Worm (Caenorhabditis elegans) whole organism, L4 larva: Measurements from ENCODE around the gene asp-3.
A peak's percentile ranks its signal among the peaks of the same experiment; 100 is the strongest.

ENCODE experiments used
- F10B5.3 ChIP-seq: sonication (generic microtip); optimal IDR thresholded peaks from 2 replicates; lab custom pipeline; 2016; ENCODE audit warnings: mild to moderate bottlenecking, missing genetic modification characterization, missing compliant biosample characterization
- R02D3.7 ChIP-seq: fragments of 150-350 bp; sonication (generic microtip); optimal IDR thresholded peaks from 3 replicates; lab custom pipeline; 2014; ENCODE audit warnings: missing biosample characterization, missing genetic modification characterization
- ZK337.2 ChIP-seq: fragments of 200-800 bp; sonication (Bioruptor generic); IDR thresholded peaks from 2 replicates; pipeline ENCODE4 v1.3.6; 2022; ENCODE audit warnings: missing genetic modification reagents, missing genetic modification characterization, missing compliant biosample characterization
- aha-1 ChIP-seq: fragments of 150-350 bp; peaks from one replicate; lab custom pipeline; 2014; ENCODE audit warnings: missing biosample characterization, missing genetic modification characterization
- arid-1 ChIP-seq: fragments of 200-800 bp; sonication (Bioruptor generic); conservative IDR thresholded peaks from 2 replicates; pipeline ENCODE4 v1.3.6; 2022; ENCODE audit warnings: missing genetic modification reagents, missing genetic modification characterization, missing compliant biosample characterization
- ceh-20 ChIP-seq: fragments of 200-800 bp; sonication (Bioruptor generic); IDR thresholded peaks from 2 replicates; pipeline ENCODE4 v1.3.6; 2022; ENCODE audit warnings: missing genetic modification reagents, missing genetic modification characterization, missing compliant biosample characterization
- ceh-28 ChIP-seq: fragments of 150-350 bp; optimal IDR thresholded peaks from 2 replicates; lab custom pipeline; 2014; ENCODE audit warnings: missing biosample characterization, missing genetic modification reagents, missing genetic modification characterization
- ceh-44 ChIP-seq: fragments of 200-800 bp; sonication (Bioruptor generic); IDR thresholded peaks from 2 replicates; pipeline ENCODE4 v1.3.6; 2022; ENCODE audit warnings: missing genetic modification reagents, missing genetic modification characterization, missing compliant biosample characterization
- ceh-62 ChIP-seq: sonication (generic microtip); optimal IDR thresholded peaks from 2 replicates; lab custom pipeline; 2017; ENCODE audit warnings: missing biosample characterization, missing genetic modification characterization
- ctbp-1 ChIP-seq: fragments of 200-800 bp; sonication (Bioruptor generic); IDR thresholded peaks from 2 replicates; pipeline ENCODE4 v1.3.6; 2022; ENCODE audit warnings: missing genetic modification reagents, missing genetic modification characterization, missing compliant biosample characterization
- daf-16 ChIP-seq, 3 experiments: sonication (generic microtip); optimal IDR thresholded peaks; 2 replicates each; lab custom pipeline; 2016 to 2017; ENCODE audit warnings: missing genetic modification characterization in 3 of 3, missing genetic modification reagents in 3 of 3, mild to moderate bottlenecking in 2 of 3, missing compliant biosample characterization in 2 of 3, missing biosample characterization in 1 of 3, moderate library complexity in 1 of 3
- dmd-6 ChIP-seq: fragments of 200-800 bp; sonication (Bioruptor generic); IDR thresholded peaks from 2 replicates; pipeline ENCODE4 v1.3.6; 2022; ENCODE audit warnings: missing genetic modification reagents, missing genetic modification characterization, missing compliant biosample characterization
- dmd-9 ChIP-seq: fragments of 200-800 bp; sonication (Bioruptor generic); IDR thresholded peaks from 2 replicates; pipeline ENCODE4 v1.3.6; 2022; ENCODE audit warnings: missing genetic modification reagents, missing genetic modification characterization, missing compliant biosample characterization
- egl-43 ChIP-seq: fragments of 200-800 bp; sonication (Bioruptor generic); IDR thresholded peaks from 2 replicates; pipeline ENCODE4 v1.3.6; 2022; ENCODE audit warnings: missing genetic modification reagents, missing genetic modification characterization, missing compliant biosample characterization
- hif-1 ChIP-seq, 2 experiments: sonication (generic microtip); optimal IDR thresholded peaks; 2 replicates each; lab custom pipeline; 2016 to 2017; ENCODE audit warnings: missing compliant biosample characterization in 2 of 2, missing genetic modification characterization in 2 of 2, missing genetic modification reagents in 2 of 2, missing genotype in 2 of 2, mild to moderate bottlenecking in 1 of 2
- hlh-11 ChIP-seq: fragments of 200-800 bp; sonication (Bioruptor generic); optimal IDR thresholded peaks from 2 replicates; lab custom pipeline; 2018; ENCODE audit warnings: mild to moderate bottlenecking, missing genetic modification characterization, missing compliant biosample characterization
- hlh-30 ChIP-seq: sonication (generic microtip); optimal IDR thresholded peaks from 2 replicates; lab custom pipeline; 2017; ENCODE audit warnings: antibody characterized with exemption, mild to moderate bottlenecking, missing genetic modification characterization, missing compliant biosample characterization; ENCODE audit not compliant: insufficient read depth
- lin-15B ChIP-seq: fragments of 150-350 bp; sonication (generic microtip); optimal IDR thresholded peaks from 3 replicates; lab custom pipeline; 2014; ENCODE audit warnings: missing biosample characterization, missing genetic modification characterization
- lin-29 ChIP-seq: fragments of 200-800 bp; sonication (Bioruptor generic); IDR thresholded peaks from 2 replicates; pipeline ENCODE4 v1.3.6; 2022; ENCODE audit warnings: missing genetic modification reagents, missing genetic modification characterization, missing compliant biosample characterization
- lsy-2 ChIP-seq, 2 experiments: fragments of 150-350 bp in 1 of 2; sonication (generic microtip) in 1 of 2; optimal IDR thresholded peaks; 2 replicates each; lab custom pipeline; 2014 to 2017; ENCODE audit warnings: missing biosample characterization in 2 of 2, missing genetic modification characterization in 2 of 2
- madf-9 ChIP-seq: fragments of 200-800 bp; sonication (Bioruptor generic); conservative IDR thresholded peaks from 2 replicates; pipeline ENCODE4 v1.3.6; 2022; ENCODE audit warnings: missing genetic modification reagents, missing genetic modification characterization, missing compliant biosample characterization
- mdl-1 ChIP-seq, 2 experiments: fragments of 150-350 bp in 1 of 2; sonication (generic microtip) in 1 of 2; optimal IDR thresholded peaks; 2 replicates each; lab custom pipeline; 2014 to 2017; ENCODE audit warnings: missing biosample characterization in 2 of 2, missing genetic modification characterization in 2 of 2
- nhr-11 ChIP-seq: fragments of 150-350 bp; optimal IDR thresholded peaks from 2 replicates; lab custom pipeline; 2014; ENCODE audit warnings: missing biosample characterization, missing genetic modification characterization
- nhr-111 ChIP-seq: fragments of 200-800 bp; sonication (Bioruptor generic); optimal IDR thresholded peaks from 2 replicates; lab custom pipeline; 2018; ENCODE audit warnings: mild to moderate bottlenecking, missing genetic modification characterization, missing compliant biosample characterization
- nhr-237 ChIP-seq: sonication (generic microtip); optimal IDR thresholded peaks from 2 replicates; lab custom pipeline; 2017; ENCODE audit warnings: missing biosample characterization, missing genetic modification characterization
- nhr-42 ChIP-seq: fragments of 200-800 bp; sonication (Bioruptor generic); IDR thresholded peaks from 2 replicates; pipeline ENCODE4 v1.3.6; 2022; ENCODE audit warnings: missing genetic modification characterization, missing compliant biosample characterization
- nhr-77 ChIP-seq: fragments of 150-350 bp; optimal IDR thresholded peaks from 2 replicates; lab custom pipeline; 2014; ENCODE audit warnings: missing biosample characterization, missing genetic modification characterization
- pha-4 ChIP-seq, 2 experiments: fragments of 150-350 bp in 1 of 2; fragments of 200-800 bp in 1 of 2; sonication (Bioruptor generic) in 1 of 2; IDR thresholded peaks in 1 of 2; optimal IDR thresholded peaks in 1 of 2; 2 replicates each; pipeline versions ENCODE4 v1.3.6 to Lab custom; 2014 to 2022; ENCODE audit warnings: missing genetic modification characterization in 2 of 2, missing genetic modification reagents in 2 of 2, missing biosample characterization in 1 of 2, missing compliant biosample characterization in 1 of 2
- php-3 ChIP-seq: fragments of 200-800 bp; sonication (Bioruptor generic); IDR thresholded peaks from 2 replicates; pipeline ENCODE4 v1.3.6; 2022; ENCODE audit warnings: missing genetic modification reagents, missing genetic modification characterization, missing compliant biosample characterization
- snpc-1.2 ChIP-seq: fragments of 200-800 bp; sonication (Bioruptor generic); IDR thresholded peaks from 2 replicates; pipeline ENCODE4 v1.3.6; 2022; ENCODE audit warnings: missing genetic modification reagents, missing genetic modification characterization, missing compliant biosample characterization
- snpc-4 ChIP-seq: fragments of 150-350 bp; optimal IDR thresholded peaks from 2 replicates; lab custom pipeline; 2014; ENCODE audit warnings: missing biosample characterization, missing genetic modification characterization
- spr-3 ChIP-seq: fragments of 200-800 bp; sonication (Bioruptor generic); optimal IDR thresholded peaks from 2 replicates; lab custom pipeline; 2018; ENCODE audit warnings: mild to moderate bottlenecking, missing genetic modification characterization, missing compliant biosample characterization
- tag-97 ChIP-seq: fragments of 200-800 bp; sonication (Bioruptor generic); IDR thresholded peaks from 2 replicates; pipeline ENCODE4 v1.3.6; 2022; ENCODE audit warnings: missing genetic modification characterization, missing compliant biosample characterization
- unc-62 ChIP-seq, 3 experiments: fragments of 150-350 bp in 1 of 3; sonication (generic microtip); optimal IDR thresholded peaks in 2 of 3; peaks in 1 of 3; 1 replicate in 1 of 3; 2 replicates in 2 of 3; lab custom pipeline; 2014 to 2017; ENCODE audit warnings: missing biosample characterization in 3 of 3, missing genetic modification characterization in 3 of 3, missing genetic modification reagents in 3 of 3, missing genotype in 1 of 3
- vab-7 ChIP-seq: fragments of 200-800 bp; sonication (Bioruptor generic); IDR thresholded peaks from 2 replicates; pipeline ENCODE4 v1.3.6; 2022; ENCODE audit warnings: missing genetic modification reagents, missing genetic modification characterization, missing compliant biosample characterization

asp-3 gene

ce11 chrX:6823218-6823979 lies 32.5 kb downstream of the asp-3 start, which contains the start of gene gei-15:
Gene gei-15 (minus strand): TSS chrX:6823268.
- TF ChIP-seq mdl-1 (tag; optimal IDR thresholded peaks at IDR 0.05; lab: Kevin White, UChicago) (no peak), unc-62 (GFP tag; optimal IDR thresholded peaks at IDR 0.05 in 1 of 2; lab: Kevin White, UChicago) (no peak), unc-62 (tag; optimal IDR thresholded peaks at IDR 0.05; lab: Kevin White, UChicago) (no peak), arid-1 (GFP tag; lab: Robert Waterston, UW) (no peak), nhr-42 (GFP tag; lab: Robert Waterston, UW) (no peak), hlh-11 (tag; lab: Kevin White, UChicago) (peak; percentile 55), nhr-11 (tag; lab: Kevin White, UChicago) (peak; percentile 1), aha-1 (tag; lab: Kevin White, UChicago) (peak; percentile 63), snpc-4 (tag; lab: Kevin White, UChicago) (no peak), lin-29 (GFP tag; lab: Robert Waterston, UW) (no peak), nhr-111 (GFP tag; lab: Kevin White, UChicago) (no peak), dmd-6 (GFP tag; lab: Robert Waterston, UW) (no peak), ceh-28 (tag; lab: Kevin White, UChicago) (no peak), madf-9 (GFP tag; lab: Robert Waterston, UW) (no peak)

- TF ChIP-seq nhr-11 (tag; lab: Kevin White, UChicago) = peak; percentile 55
- TF ChIP-seq ZK337.2 (GFP tag; lab: Robert Waterston, UW) = 0 out of 2 replicates have a peak, but pooled peaks have one; percentile 20
- TF ChIP-seq ceh-20 (GFP tag; lab: Robert Waterston, UW) = 0 out of 2 replicates have a peak, but pooled peaks have one; percentile 54
- TF ChIP-seq hlh-11 (tag; lab: Kevin White, UChicago) = peak; percentile 69
- no peak for TF ChIP-seq egl-43 (GFP tag; lab: Robert Waterston, UW)
- TF ChIP-seq ctbp-1 (GFP tag; lab: Robert Waterston, UW) = no peak
- TF ChIP-seq lin-15B (tag; lab: Kevin White, UChicago) = no peak
- TF ChIP-seq nhr-237 = no peak
- TF ChIP-seq hlh-30 (tag; lab: Kevin White, UChicago) = peak; percentile 14
- TF ChIP-seq daf-16 (GFP tag; optimal IDR thresholded peaks at IDR 0.05; lab: Kevin White, UChicago) = peak in 1 of 2 experiments; percentile 82
- TF ChIP-seq daf-16 (tag; optimal IDR thresholded peaks at IDR 0.05; lab: Kevin White, UChicago) = no peak
- no peak for TF ChIP-seq vab-7 (GFP tag; lab: Robert Waterston, UW)
- peak; percentile 11; the same call in 1 of the 2 replicates for TF ChIP-seq dmd-6 (GFP tag; lab: Robert Waterston, UW)
- TF ChIP-seq, all 104 proteins: peak for 7
Measured at ce11 chrX:6825840-6826239, 35.0 kb downstream of the asp-3 start, which contains the start of gene F41B4.1. Gene F41B4.1 (minus strand): TSS chrX:6825862.

ce11 chrX:6835166-6835565 lies 44.3 kb downstream of the asp-3 start, which contains the start of gene F41B4.2:
Gene F41B4.2 (minus strand): TSS chrX:6835266.
- TF ChIP-seq snpc-1.2 (GFP tag; lab: Robert Waterston, UW) = no peak
- no peak for TF ChIP-seq php-3
- TF ChIP-seq aha-1 (tag; lab: Kevin White, UChicago) = peak; percentile 57

ce11 chrX:6836065-6836527 lies 45.2 kb downstream of the asp-3 start, which contains the start of gene F41B4.3:
Gene F41B4.3 (minus strand): TSS chrX:6836115.
- TF ChIP-seq hlh-30 (tag; lab: Kevin White, UChicago) (peak; percentile 69), F10B5.3 (tag; lab: Kevin White, UChicago) (no peak), ceh-62 (tag; lab: Kevin White, UChicago) (no peak), nhr-42 (GFP tag; lab: Robert Waterston, UW) (no peak), unc-62 (GFP tag; optimal IDR thresholded peaks at IDR 0.05 in 1 of 2; lab: Kevin White, UChicago) (peak in 1 of 2 experiments; percentile 73), unc-62 (tag; optimal IDR thresholded peaks at IDR 0.05; lab: Kevin White, UChicago) (no peak), ctbp-1 (GFP tag; lab: Robert Waterston, UW) (no peak), nhr-11 (tag; lab: Kevin White, UChicago) (no peak), pha-4 (GFP tag; IDR thresholded peaks at IDR 0.05; lab: Robert Waterston, UW) (no peak), pha-4 (tag; optimal IDR thresholded peaks at IDR 0.05; lab: Kevin White, UChicago) (no peak), lsy-2 (tag; optimal IDR thresholded peaks at IDR 0.05; lab: Kevin White, UChicago) (no peak), tag-97 (no peak), R02D3.7 (tag; lab: Kevin White, UChicago) (no peak), lin-15B (tag; lab: Kevin White, UChicago) (no peak), mdl-1 (tag; optimal IDR thresholded peaks at IDR 0.05; lab: Kevin White, UChicago) (peak in 1 of 2 experiments; percentile 31), ceh-44 (GFP tag; lab: Robert Waterston, UW) (no peak), nhr-77 (tag; lab: Kevin White, UChicago) (no peak), dmd-9 (GFP tag; lab: Robert Waterston, UW) (no peak), hif-1 (tag; optimal IDR thresholded peaks at IDR 0.05; lab: Kevin White, UChicago) (no peak), spr-3 (GFP tag; lab: Kevin White, UChicago) (no peak), snpc-4 (tag; lab: Kevin White, UChicago) (no peak)
